Worm (Caenorhabditis elegans) whole organism, L1 larva: ENCODE results near the gene srw-33.

Source experiments
- alr-1 ChIP-seq: fragments of 200-800 bp; sonication (Bioruptor generic); optimal IDR thresholded peaks from 2 replicates; lab custom pipeline; 2018; ENCODE audit warnings: borderline replicate concordance, mild to moderate bottlenecking, missing genetic modification characterization, missing compliant biosample characterization
- aly-2 ChIP-seq: fragments of 150-350 bp; optimal IDR thresholded peaks from 2 replicates; lab custom pipeline; 2014; ENCODE audit warnings: missing biosample characterization, missing genetic modification characterization
- ama-1 ChIP-seq: fragments of 150-350 bp; optimal IDR thresholded peaks from 2 replicates; lab custom pipeline; 2014
- ceh-8 ChIP-seq: fragments of 200-800 bp; sonication (Bioruptor generic); optimal IDR thresholded peaks from 2 replicates; lab custom pipeline; 2018; ENCODE audit warnings: mild to moderate bottlenecking, missing genetic modification characterization, moderate library complexity, missing compliant biosample characterization
- ceh-88 ChIP-seq: fragments of 200-800 bp; sonication (Bioruptor generic); IDR thresholded peaks from 2 replicates; pipeline ENCODE4 v1.3.6; 2022; ENCODE audit warnings: missing genetic modification characterization, missing compliant biosample characterization
- ceh-90 ChIP-seq: sonication (generic microtip); optimal IDR thresholded peaks from 2 replicates; lab custom pipeline; 2016; ENCODE audit warnings: missing genetic modification characterization, missing compliant biosample characterization
- ces-1 ChIP-seq: fragments of 150-350 bp; optimal IDR thresholded peaks from 2 replicates; lab custom pipeline; 2014; ENCODE audit warnings: missing biosample characterization, missing genetic modification reagents, missing genetic modification characterization
- efl-1 ChIP-seq, 4 experiments: fragments of 150-350 bp; optimal IDR thresholded peaks in 3 of 4; peaks in 1 of 4; 1 replicate in 1 of 4; 2 replicates in 3 of 4; lab custom pipeline; 2014; ENCODE audit warnings: missing biosample characterization in 2 of 4, missing genetic modification characterization in 2 of 4, missing genetic modification reagents in 2 of 4
- efl-3 ChIP-seq: fragments of 200-800 bp; sonication (Bioruptor generic); optimal IDR thresholded peaks from 2 replicates; lab custom pipeline; 2018; ENCODE audit warnings: mild to moderate bottlenecking, missing genetic modification characterization, missing compliant biosample characterization
- elt-2 ChIP-seq: sonication (generic microtip); optimal IDR thresholded peaks from 2 replicates; lab custom pipeline; 2016; ENCODE audit warnings: missing genetic modification characterization, mild to moderate bottlenecking, inconsistent platforms, missing compliant biosample characterization, missing genetic modification reagents
- fkh-8 ChIP-seq: sonication (generic microtip); optimal IDR thresholded peaks from 2 replicates; lab custom pipeline; 2016; ENCODE audit warnings: mild to moderate bottlenecking, missing genetic modification characterization, missing compliant biosample characterization
- fos-1 ChIP-seq: fragments of 150-350 bp; optimal IDR thresholded peaks from 2 replicates; lab custom pipeline; 2014; ENCODE audit warnings: missing biosample characterization, missing genetic modification characterization
- irx-1 ChIP-seq: sonication (generic microtip); optimal IDR thresholded peaks from 2 replicates; lab custom pipeline; 2016; ENCODE audit warnings: missing genetic modification characterization, missing compliant biosample characterization
- lin-13 ChIP-seq: fragments of 150-350 bp; optimal IDR thresholded peaks from 2 replicates; lab custom pipeline; 2014; ENCODE audit warnings: missing biosample characterization, missing genetic modification reagents, missing genetic modification characterization
- lir-3 ChIP-seq: sonication (generic microtip); optimal IDR thresholded peaks from 2 replicates; lab custom pipeline; 2016; ENCODE audit warnings: mild to moderate bottlenecking, missing genetic modification characterization, moderate library complexity, missing compliant biosample characterization; ENCODE audit not compliant: poor library complexity
- mef-2 ChIP-seq: fragments of 150-350 bp; optimal IDR thresholded peaks from 2 replicates; lab custom pipeline; 2014; ENCODE audit warnings: missing biosample characterization, missing genetic modification characterization
- nhr-12 ChIP-seq: sonication (generic microtip); optimal IDR thresholded peaks from 2 replicates; lab custom pipeline; 2017; ENCODE audit warnings: missing biosample characterization, missing genetic modification characterization
- nhr-19 ChIP-seq: fragments of 200-800 bp; sonication (Bioruptor generic); conservative IDR thresholded peaks from 2 replicates; pipeline ENCODE4 v1.3.6; 2022; ENCODE audit warnings: missing genetic modification characterization, missing compliant biosample characterization
- nhr-237 ChIP-seq: fragments of 150-350 bp; optimal IDR thresholded peaks from 2 replicates; lab custom pipeline; 2014; ENCODE audit warnings: missing biosample characterization, missing genetic modification characterization
- nhr-76 ChIP-seq: sonication (generic microtip); optimal IDR thresholded peaks from 2 replicates; lab custom pipeline; 2017; ENCODE audit warnings: missing biosample characterization, missing genetic modification characterization
- nhr-77 ChIP-seq: fragments of 150-350 bp; optimal IDR thresholded peaks from 2 replicates; lab custom pipeline; 2014; ENCODE audit warnings: missing biosample characterization, missing genetic modification characterization
- nhr-85 ChIP-seq: sonication (generic microtip); peaks from one replicate; lab custom pipeline; 2016; ENCODE audit warnings: missing genetic modification characterization, inconsistent platforms, missing compliant biosample characterization
- nhr-90 ChIP-seq: sonication (generic microtip); optimal IDR thresholded peaks from 2 replicates; lab custom pipeline; 2016; ENCODE audit warnings: mild to moderate bottlenecking, missing genetic modification characterization, missing compliant biosample characterization; ENCODE audit not compliant: poor library complexity
- pag-3 ChIP-seq: sonication (generic microtip); optimal IDR thresholded peaks from 2 replicates; lab custom pipeline; 2017; ENCODE audit warnings: missing genetic modification characterization, mild to moderate bottlenecking, missing compliant biosample characterization, antibody characterized with exemption, borderline replicate concordance; ENCODE audit not compliant: insufficient read depth
- pax-3 ChIP-seq: fragments of 200-800 bp; sonication (Bioruptor generic); optimal IDR thresholded peaks from 2 replicates; lab custom pipeline; 2018; ENCODE audit warnings: mild to moderate bottlenecking, missing genetic modification characterization, moderate library complexity, missing compliant biosample characterization
- rnt-1 ChIP-seq: sonication (generic microtip); optimal IDR thresholded peaks from 2 replicates; lab custom pipeline; 2016; ENCODE audit warnings: mild to moderate bottlenecking, missing genetic modification characterization, moderate library complexity, missing compliant biosample characterization
- snpc-4 ChIP-seq: fragments of 150-350 bp; optimal IDR thresholded peaks from 2 replicates; lab custom pipeline; 2014; ENCODE audit warnings: missing biosample characterization, missing genetic modification characterization
- snu-23 ChIP-seq: sonication (generic microtip); optimal IDR thresholded peaks from 2 replicates; lab custom pipeline; 2016; ENCODE audit warnings: missing genetic modification characterization, missing compliant biosample characterization
- sox-4 ChIP-seq: sonication (generic microtip); optimal IDR thresholded peaks from 2 replicates; lab custom pipeline; 2016; ENCODE audit warnings: missing genetic modification characterization, missing compliant biosample characterization
- tbx-2 ChIP-seq: sonication (generic microtip); optimal IDR thresholded peaks from 2 replicates; lab custom pipeline; 2016; ENCODE audit warnings: missing genetic modification characterization, missing compliant biosample characterization
- tlp-1 ChIP-seq: fragments of 150-350 bp; optimal IDR thresholded peaks from 2 replicates; lab custom pipeline; 2014; ENCODE audit warnings: missing biosample characterization, missing genetic modification characterization
- unc-30 ChIP-seq: sonication (generic microtip); optimal IDR thresholded peaks from 2 replicates; lab custom pipeline; 2017; ENCODE audit warnings: missing biosample characterization, missing genetic modification characterization
- vab-15 ChIP-seq: sonication (generic microtip); optimal IDR thresholded peaks from 2 replicates; lab custom pipeline; 2017; ENCODE audit warnings: missing genotype, mild to moderate bottlenecking, missing genetic modification characterization, missing compliant biosample characterization
- xbp-1 ChIP-seq: sonication (generic microtip); optimal IDR thresholded peaks from 2 replicates; lab custom pipeline; 2016; ENCODE audit warnings: missing genetic modification characterization, missing compliant biosample characterization
- zag-1 ChIP-seq: fragments of 150-350 bp; optimal IDR thresholded peaks from 2 replicates; lab custom pipeline; 2014; ENCODE audit warnings: missing biosample characterization, missing genetic modification characterization
- zip-4 ChIP-seq: fragments of 200-800 bp; sonication (Bioruptor generic); optimal IDR thresholded peaks from 2 replicates; lab custom pipeline; 2018; ENCODE audit warnings: mild to moderate bottlenecking, missing genetic modification characterization, moderate library complexity, missing compliant biosample characterization
- ztf-4 ChIP-seq: fragments of 150-350 bp; optimal IDR thresholded peaks from 2 replicates; lab custom pipeline; 2014; ENCODE audit warnings: missing biosample characterization, missing genetic modification characterization

srw-33 gene

ce11 chrV:15417822-15418221 is 33.5 kb downstream of the srw-33 start, which contains the start of gene T06E6.10:
Gene T06E6.10, plus strand, starts transcription at chrV:15418122.
- TF ChIP-seq tbx-2 (no peak), fkh-8 (no peak), tlp-1 (tag; lab: Kevin White, UChicago) (no peak), vab-15 (tag; lab: Kevin White, UChicago) (no peak), nhr-90 (tag; lab: Kevin White, UChicago) (no peak)

- TF ChIP-seq sox-4 (tag; lab: Kevin White, UChicago) (no peak), zag-1 (tag; lab: Kevin White, UChicago) (no peak), pax-3 (no peak), ceh-90 (tag; lab: Kevin White, UChicago) (no peak), aly-2 (no peak), ceh-88 (GFP tag; lab: Robert Waterston, UW) (no peak), nhr-76 (tag; lab: Kevin White, UChicago) (no peak), vab-15 (tag; lab: Kevin White, UChicago) (no peak), lin-13 (GFP tag; lab: Kevin White, UChicago) (no peak), snpc-4 (tag; lab: Kevin White, UChicago) (no peak), efl-3 (GFP tag; lab: Kevin White, UChicago) (no peak), lir-3 (tag; lab: Kevin White, UChicago) (no peak), rnt-1 (no peak), ama-1 (lab: Kevin White, UChicago) (no peak), ces-1 (GFP tag; lab: Kevin White, UChicago) (no peak), nhr-237 (tag; lab: Kevin White, UChicago) (no peak), efl-1 (optimal IDR thresholded peaks at IDR 0.05; lab: Kevin White, UChicago) (no peak), efl-1 (GFP tag; optimal IDR thresholded peaks at IDR 0.05 in 1 of 2; lab: Kevin White, UChicago) (no peak), pag-3 (tag; lab: Kevin White, UChicago) (no peak)
These were observed 35.4 kb downstream of the srw-33 start, which contains the start of gene srh-265 for ce11 chrV:15415951-15416350. Gene srh-265, plus strand, starts transcription at chrV:15416251.

- no peak for TF ChIP-seq xbp-1 (tag; lab: Kevin White, UChicago)
- no peak for TF ChIP-seq sox-4 (tag; lab: Kevin White, UChicago)
- TF ChIP-seq alr-1 = no peak
- TF ChIP-seq tlp-1 (tag; lab: Kevin White, UChicago) = no peak
- TF ChIP-seq mef-2 (tag; lab: Kevin White, UChicago) = no peak
- no peak for TF ChIP-seq lin-13 (GFP tag; lab: Kevin White, UChicago)
- TF ChIP-seq elt-2 (tag; lab: Kevin White, UChicago) = no peak
- TF ChIP-seq nhr-90 (tag; lab: Kevin White, UChicago) = no peak
- TF ChIP-seq nhr-12 (tag; lab: Kevin White, UChicago) = no peak
- no peak for TF ChIP-seq efl-3 (GFP tag; lab: Kevin White, UChicago)
- no peak for TF ChIP-seq nhr-19
- TF ChIP-seq ceh-8 (GFP tag; lab: Kevin White, UChicago) = no peak
- TF ChIP-seq irx-1 (tag; lab: Kevin White, UChicago) = no peak
- no peak for TF ChIP-seq snu-23 (GFP tag; lab: Kevin White, UChicago)
These were observed 37.5 kb downstream of the srw-33 start, which contains the start of gene srh-264 for ce11 chrV:15413847-15414246. Gene srh-264, plus strand, starts transcription at chrV:15414147.

ce11 chrV:15412625-15413024 is 38.7 kb downstream of the srw-33 start, which contains the start of gene srbc-63:
Gene srbc-63, minus strand, starts transcription at chrV:15412725.
- no peak for TF ChIP-seq nhr-85 (tag; lab: Kevin White, UChicago)
- TF ChIP-seq zip-4 (GFP tag; lab: Kevin White, UChicago) = no peak
- no peak for TF ChIP-seq fos-1 (tag; lab: Kevin White, UChicago)
- TF ChIP-seq, all 84 proteins: peak for 0

- TF ChIP-seq unc-30 = no peak
- no peak for TF ChIP-seq ztf-4 (tag; lab: Kevin White, UChicago)
- no peak for TF ChIP-seq snu-23 (GFP tag; lab: Kevin White, UChicago)
- no peak for TF ChIP-seq nhr-77 (tag; lab: Kevin White, UChicago)
- no peak for TF ChIP-seq aly-2
- no peak for TF ChIP-seq lin-13 (GFP tag; lab: Kevin White, UChicago)
- no peak for TF ChIP-seq sox-4 (tag; lab: Kevin White, UChicago)
These were observed 44.4 kb downstream of the srw-33 start, which contains the start of gene srh-257 for ce11 chrV:15406928-15407327. Gene srh-257, plus strand, starts transcription at chrV:15407228.
